Worm (Caenorhabditis elegans) whole organism, L4 larva: ENCODE measurements around the gene Y69A2AR.24.

Experiments
- F49E8.2 ChIP-seq: sonication (generic microtip); optimal IDR thresholded peaks from 2 replicates; lab custom pipeline; 2016; ENCODE audit warnings: missing compliant biosample characterization, mild to moderate bottlenecking, missing genetic modification characterization, borderline replicate concordance
- ZK546.5 ChIP-seq, 2 experiments: sonication (generic microtip); optimal IDR thresholded peaks; 2 replicates each; lab custom pipeline; 2017; ENCODE audit warnings: missing biosample characterization in 2 of 2, missing genetic modification characterization in 2 of 2
- cey-2 ChIP-seq: sonication (generic microtip); optimal IDR thresholded peaks from 3 replicates; lab custom pipeline; 2017; ENCODE audit warnings: missing genetic modification characterization, mild to moderate bottlenecking, missing compliant biosample characterization, antibody characterized with exemption, borderline replicate concordance; ENCODE audit not compliant: insufficient read depth
- lin-39 ChIP-seq: fragments of 150-350 bp; optimal IDR thresholded peaks from 2 replicates; lab custom pipeline; 2014; ENCODE audit warnings: missing biosample characterization, missing genetic modification reagents, missing genetic modification characterization
- mdl-1 ChIP-seq, 2 experiments: fragments of 150-350 bp in 1 of 2; sonication (generic microtip) in 1 of 2; optimal IDR thresholded peaks; 2 replicates each; lab custom pipeline; 2014 to 2017; ENCODE audit warnings: missing biosample characterization in 2 of 2, missing genetic modification characterization in 2 of 2
- mxl-3 ChIP-seq: fragments of 200-800 bp; sonication (Bioruptor generic); optimal IDR thresholded peaks from 2 replicates; lab custom pipeline; 2018; ENCODE audit warnings: mild to moderate bottlenecking, missing genetic modification characterization, missing compliant biosample characterization
- nhr-28 ChIP-seq: fragments of 150-350 bp; optimal IDR thresholded peaks from 2 replicates; lab custom pipeline; 2014; ENCODE audit warnings: missing biosample characterization, missing genetic modification characterization
- nhr-42 ChIP-seq: fragments of 200-800 bp; sonication (Bioruptor generic); IDR thresholded peaks from 2 replicates; pipeline ENCODE4 v1.3.6; 2022; ENCODE audit warnings: missing genetic modification characterization, missing compliant biosample characterization
- nhr-76 ChIP-seq: fragments of 150-350 bp; optimal IDR thresholded peaks from 2 replicates; lab custom pipeline; 2014; ENCODE audit warnings: missing biosample characterization, missing genetic modification characterization
- pha-4 ChIP-seq, 2 experiments: fragments of 150-350 bp in 1 of 2; fragments of 200-800 bp in 1 of 2; sonication (Bioruptor generic) in 1 of 2; IDR thresholded peaks in 1 of 2; optimal IDR thresholded peaks in 1 of 2; 2 replicates each; pipeline versions ENCODE4 v1.3.6 to Lab custom; 2014 to 2022; ENCODE audit warnings: missing genetic modification characterization in 2 of 2, missing genetic modification reagents in 2 of 2, missing biosample characterization in 1 of 2, missing compliant biosample characterization in 1 of 2
- unc-62 ChIP-seq, 3 experiments: fragments of 150-350 bp in 1 of 3; sonication (generic microtip); optimal IDR thresholded peaks in 2 of 3; peaks in 1 of 3; 1 replicate in 1 of 3; 2 replicates in 2 of 3; lab custom pipeline; 2014 to 2017; ENCODE audit warnings: missing biosample characterization in 3 of 3, missing genetic modification characterization in 3 of 3, missing genetic modification reagents in 3 of 3, missing genotype in 1 of 3
- zag-1 ChIP-seq: fragments of 150-350 bp; optimal IDR thresholded peaks from 2 replicates; lab custom pipeline; 2014; ENCODE audit warnings: missing biosample characterization, missing genetic modification characterization

DNA sequence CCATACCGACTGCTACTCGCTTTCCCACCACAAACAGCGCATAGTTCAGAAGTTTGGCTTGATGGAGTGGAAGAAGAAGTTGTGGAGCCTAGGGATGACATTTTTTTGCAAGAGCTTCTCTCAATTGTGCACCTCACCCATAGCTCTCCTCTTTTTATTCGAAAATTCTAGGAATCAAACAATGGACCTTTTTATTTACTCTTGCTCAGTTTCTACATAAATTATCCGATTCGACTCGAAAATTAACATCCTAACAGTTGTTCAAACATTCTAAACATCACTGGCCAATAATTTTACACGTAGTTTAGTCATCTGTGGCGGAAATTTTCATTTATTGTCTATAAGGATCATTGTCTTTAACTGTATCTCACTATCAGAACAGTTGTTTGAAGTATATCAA, 17.6 kb upstream of the Y69A2AR.24 start, which contains the start of gene nhr-242:
- TF ChIP-seq unc-62 (GFP tag; optimal IDR thresholded peaks at IDR 0.05 in 1 of 2; lab: Kevin White, UChicago) (no peak), unc-62 (tag; optimal IDR thresholded peaks at IDR 0.05; lab: Kevin White, UChicago) (no peak), mdl-1 (tag; optimal IDR thresholded peaks at IDR 0.05; lab: Kevin White, UChicago) (no peak), nhr-42 (GFP tag; lab: Robert Waterston, UW) (no peak), lin-39 (no peak), mxl-3 (GFP tag; lab: Kevin White, UChicago) (no peak), nhr-76 (tag; lab: Kevin White, UChicago) (no peak), cey-2 (tag; lab: Kevin White, UChicago) (no peak), ZK546.5 (tag; optimal IDR thresholded peaks at IDR 0.05; lab: Kevin White, UChicago) (no peak), F49E8.2 (tag; lab: Kevin White, UChicago) (no peak), zag-1 (tag; lab: Kevin White, UChicago) (no peak), pha-4 (GFP tag; IDR thresholded peaks at IDR 0.05; lab: Robert Waterston, UW) (no peak), pha-4 (tag; optimal IDR thresholded peaks at IDR 0.05; lab: Kevin White, UChicago) (no peak), nhr-28 (no peak)
